Worm (Caenorhabditis elegans): ENCODE results near the gene ugt-20.

ce11 chrIV:6049062-6049461, 34.3 kb downstream of the ugt-20 start:
- TF ChIP-seq nfya-1 (tag; optimal IDR thresholded peaks at IDR 0.05; ENCODE audit: borderline replicate concordance, insufficient read depth): no peak
- TF ChIP-seq Y53F4B.3 (GFP tag; IDR thresholded peaks at IDR 0.05): no peak
- TF ChIP-seq hmg-1.2 (GFP tag; IDR thresholded peaks at IDR 0.05): no peak
- no peak for TF ChIP-seq C17E4.6 (GFP tag; IDR thresholded peaks at IDR 0.05)
- no peak for TF ChIP-seq hmg-20 (GFP tag; IDR thresholded peaks at IDR 0.05)
- no peak for TF ChIP-seq hsf-1 (GFP tag; IDR thresholded peaks at IDR 0.05)
